Worm (Caenorhabditis elegans): ENCODE measurements around the gene K02E10.4.

- TF ChIP-seq ztf-23 (GFP tag; IDR thresholded peaks at IDR 0.05) (no peak), ztf-29 (GFP tag; IDR thresholded peaks at IDR 0.05) (no peak), flt-1 (GFP tag; IDR thresholded peaks at IDR 0.05) (no peak), cog-1 (tag; optimal IDR thresholded peaks at IDR 0.05) (no peak), tab-1 (GFP tag; IDR thresholded peaks at IDR 0.05) (no peak), med-1 (GFP tag; optimal IDR thresholded peaks at IDR 0.05; ENCODE audit: insufficient read depth) (no peak), T22C8.4 (GFP tag; IDR thresholded peaks at IDR 0.05) (no peak), klf-2 (GFP tag; conservative IDR thresholded peaks at IDR 0.05) (no peak)
Measured at ce11 chrX:2482622-2483021, 441 bp upstream of the K02E10.4 start, which contains the start of gene K02E10.6.
